Fruit fly (Drosophila melanogaster): ENCODE data around the gene Coprox.

Gene Coprox

dm6 chr2L:6941731-6942130, 22.5 kb upstream of the Coprox start (continued):
- TF ChIP-seq CG15514 (GFP tag; optimal IDR thresholded peaks at IDR 0.05) = no peak
- no peak for TF ChIP-seq prd (optimal IDR thresholded peaks at IDR 0.05)
- TF ChIP-seq prd (GFP tag; IDR thresholded peaks at IDR 0.05) = no peak
- no peak for TF ChIP-seq zfh2 (GFP tag; optimal IDR thresholded peaks at IDR 0.05)
- TF ChIP-seq Dip3 (GFP tag; optimal IDR thresholded peaks at IDR 0.05) = no peak
- no peak for TF ChIP-seq lab (GFP tag; optimal IDR thresholded peaks at IDR 0.05)

- 0 out of 2 replicates have a peak, but pooled peaks have one; percentile 7 for TF ChIP-seq CG17328 (GFP tag; IDR thresholded peaks at IDR 0.05)
- no peak for TF ChIP-seq gem (tag; optimal IDR thresholded peaks at IDR 0.05)
Measured at dm6 chr2L:6942714-6943113, 21.5 kb upstream of the Coprox start, which contains the start of gene CG18304. TSS of gene CG18304 (minus strand) at chr2L:6942814.

dm6 chr2L:6945088-6945487, 19.1 kb upstream of the Coprox start, which contains the start of gene Fgop2:
TSS of gene Fgop2 (minus strand) at chr2L:6945289.
- TF ChIP-seq sd (tag; optimal IDR thresholded peaks at IDR 0.05) (no peak), CG2120 (GFP tag; optimal IDR thresholded peaks at IDR 0.05) (no peak), CG30020 (tag; optimal IDR thresholded peaks at IDR 0.05) (peak; percentile 13), CG12659 (GFP tag; optimal IDR thresholded peaks at IDR 0.05) (peak; percentile 26), Med (GFP tag) (peak; percentile 47), ftz-f1 (GFP tag; optimal IDR thresholded peaks at IDR 0.05) (no peak), E2f2 (GFP tag; IDR thresholded peaks at IDR 0.05) (peak; percentile 82), CG9797 (GFP tag; optimal IDR thresholded peaks at IDR 0.05) (peak; percentile 70), CG17829 (tag; optimal IDR thresholded peaks at IDR 0.05) (peak; percentile 21), BEAF-32 (GFP tag; optimal IDR thresholded peaks at IDR 0.05) (peak; percentile 25), gt (GFP tag; IDR thresholded peaks at IDR 0.05) (no peak), HmgZ (tag; optimal IDR thresholded peaks at IDR 0.05) (peak; percentile 19), sob (GFP tag; IDR thresholded peaks at IDR 0.05) (peak; percentile 20; the same call in 1 of the 2 replicates), CG4617 (GFP tag; optimal IDR thresholded peaks at IDR 0.05; ENCODE audit: borderline replicate concordance) (peak; percentile 80), YL-1 (GFP tag; optimal IDR thresholded peaks at IDR 0.05) (peak; percentile 72), MBD-R2 (GFP tag; IDR thresholded peaks at IDR 0.05) (peak; percentile 69), Ets97D (GFP tag; optimal IDR thresholded peaks at IDR 0.05) (peak; percentile 20), CG3838 (GFP tag; optimal IDR thresholded peaks at IDR 0.05) (no peak), CG18011 (GFP tag; optimal IDR thresholded peaks at IDR 0.05) (no peak), CG33213 (GFP tag; optimal IDR thresholded peaks at IDR 0.05) (no peak), CG14710 (tag; optimal IDR thresholded peaks at IDR 0.05) (peak; percentile 41), CG13287 (GFP tag; IDR thresholded peaks at IDR 0.05; ENCODE audit: partially characterized antibody) (peak; percentile 38; the same call in 1 of the 2 replicates), Dp (GFP tag; optimal IDR thresholded peaks at IDR 0.05) (peak; percentile 74), cwo (GFP tag; optimal IDR thresholded peaks at IDR 0.05) (no peak), Hr3 (GFP tag; optimal IDR thresholded peaks at IDR 0.05) (peak; percentile 36), CG8089 (GFP tag; optimal IDR thresholded peaks at IDR 0.05) (no peak), CG1603 (tag; optimal IDR thresholded peaks at IDR 0.05) (peak; percentile 51), nmo (GFP tag; optimal IDR thresholded peaks at IDR 0.05) (peak; percentile 8), phol (tag; optimal IDR thresholded peaks at IDR 0.05) (peak; percentile 15), trem (tag; optimal IDR thresholded peaks at IDR 0.05) (peak; percentile 41), GATAe (GFP tag; conservative IDR thresholded peaks at IDR 0.05) (no peak), CG2116 (GFP tag; optimal IDR thresholded peaks at IDR 0.05) (peak; percentile 6), Blimp-1 (GFP tag; optimal IDR thresholded peaks at IDR 0.05) (no peak), tap (tag; optimal IDR thresholded peaks at IDR 0.05) (no peak), pzg (GFP tag; optimal IDR thresholded peaks at IDR 0.05) (peak; percentile 61), CG12391 (tag; optimal IDR thresholded peaks at IDR 0.05) (no peak), stwl (tag; optimal IDR thresholded peaks at IDR 0.05) (peak; percentile 83), cad (GFP tag; optimal IDR thresholded peaks at IDR 0.05) (peak; percentile 31), CG15514 (GFP tag; optimal IDR thresholded peaks at IDR 0.05) (peak; percentile 84), vfl (GFP tag; optimal IDR thresholded peaks at IDR 0.05) (no peak)
